Fruit fly (Drosophila melanogaster): ENCODE data around the gene CG14668.

DNA sequence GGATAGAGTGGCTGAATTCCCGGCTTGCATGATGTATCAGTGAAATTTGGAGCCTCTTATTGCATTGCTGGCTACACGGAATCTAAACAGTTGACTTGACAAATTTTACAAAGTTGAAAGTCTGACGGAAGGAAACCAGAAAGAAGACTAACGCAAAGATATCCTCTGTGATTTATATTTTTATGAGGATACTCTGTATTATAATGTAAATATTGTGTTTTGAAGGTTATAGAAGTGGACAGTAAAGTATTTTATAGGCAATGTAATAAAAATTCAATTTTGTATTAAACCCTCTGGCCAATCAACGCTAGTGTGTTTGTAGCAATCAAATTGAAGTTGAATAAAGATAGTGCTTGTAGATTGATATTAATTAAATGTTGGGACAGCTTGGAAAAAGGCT, at the start of gene CG14668:
- no peak for TF ChIP-seq EcR (GFP tag; optimal IDR thresholded peaks at IDR 0.05)
- no peak for TF ChIP-seq fd96Ca (GFP tag; IDR thresholded peaks at IDR 0.05)
- TF ChIP-seq CG4496 (GFP tag; IDR thresholded peaks at IDR 0.05), result no peak
- no peak for TF ChIP-seq CG13204 (GFP tag; optimal IDR thresholded peaks at IDR 0.05)
- TF ChIP-seq CG8301 (tag; optimal IDR thresholded peaks at IDR 0.05), result no peak
- TF ChIP-seq CG12605 (GFP tag; IDR thresholded peaks at IDR 0.05), result no peak
